Fruit fly (Drosophila melanogaster) whole organism, embryonic: Measurements from ENCODE around the gene POLDIP2.
A peak's percentile ranks its signal among the peaks of the same experiment; 100 is the strongest.

ENCODE experiments used
- C15 ChIP-seq: fragments of 200-800 bp; sonication (Bioruptor generic); IDR thresholded peaks from 3 replicates; pipeline ENCODE4 v1.3.6; 2022; ENCODE audit warnings: missing biosample characterization, missing genetic modification characterization
- CG10267 ChIP-seq: fragments of 200-800 bp; sonication (Bioruptor generic); optimal IDR thresholded peaks from 2 replicates; lab custom pipeline; 2018; ENCODE audit warnings: missing biosample characterization, mild to moderate bottlenecking, missing genetic modification characterization, moderate library complexity
- CG10274 ChIP-seq: fragments of 200-800 bp; sonication (Bioruptor generic); optimal IDR thresholded peaks from 3 replicates; lab custom pipeline; 2017; ENCODE audit warnings: missing biosample characterization, mild to moderate bottlenecking, missing genetic modification characterization
- CG10959 ChIP-seq: fragments of 200-800 bp; sonication (Bioruptor generic); IDR thresholded peaks from 2 replicates; pipeline ENCODE4 v1.3.6; 2022; ENCODE audit warnings: missing biosample characterization, missing genetic modification characterization
- CG10979 ChIP-seq: fragments of 200-800 bp; sonication (Bioruptor generic); optimal IDR thresholded peaks from 2 replicates; lab custom pipeline; 2018; ENCODE audit warnings: missing biosample characterization, mild to moderate bottlenecking, missing genetic modification characterization, moderate library complexity
- CG12219 ChIP-seq: fragments of 200-800 bp; sonication (Bioruptor generic); optimal IDR thresholded peaks from 3 replicates; lab custom pipeline; 2018; ENCODE audit warnings: missing biosample characterization, mild to moderate bottlenecking, missing genetic modification characterization
- CG1602 ChIP-seq: fragments of 200-800 bp; sonication (Bioruptor generic); optimal IDR thresholded peaks from 3 replicates; lab custom pipeline; 2016; ENCODE audit warnings: missing biosample characterization, missing genetic modification characterization
- CG16815 ChIP-seq: fragments of 200-800 bp; sonication (Bioruptor generic); optimal IDR thresholded peaks from 3 replicates; lab custom pipeline; 2017; ENCODE audit warnings: missing biosample characterization, mild to moderate bottlenecking, missing genetic modification characterization
- CG16863 ChIP-seq: fragments of 200-800 bp; sonication (Bioruptor generic); optimal IDR thresholded peaks from 3 replicates; lab custom pipeline; 2016; ENCODE audit warnings: missing biosample characterization, missing genetic modification characterization
- CG17359 ChIP-seq: fragments of 200-800 bp; sonication (Bioruptor generic); optimal IDR thresholded peaks from 3 replicates; lab custom pipeline; 2018; ENCODE audit warnings: missing biosample characterization, mild to moderate bottlenecking, missing genetic modification characterization, moderate library complexity
- CG1792 ChIP-seq: fragments of 200-800 bp; sonication (Bioruptor generic); optimal IDR thresholded peaks from 2 replicates; lab custom pipeline; 2016; ENCODE audit warnings: missing biosample characterization, missing genetic modification characterization
- CG31365 ChIP-seq: fragments of 200-800 bp; sonication (Bioruptor generic); optimal IDR thresholded peaks from 2 replicates; lab custom pipeline; 2018; ENCODE audit warnings: missing biosample characterization, mild to moderate bottlenecking, missing genetic modification characterization
- CG3163 ChIP-seq: fragments of 200-800 bp; sonication (Bioruptor generic); optimal IDR thresholded peaks from 3 replicates; lab custom pipeline; 2016; ENCODE audit warnings: missing biosample characterization, missing genetic modification characterization
- CG32532 ChIP-seq: fragments of 200-800 bp; sonication (Bioruptor generic); IDR thresholded peaks from 2 replicates; pipeline ENCODE4 v1.3.6; 2022; ENCODE audit warnings: missing biosample characterization, missing genetic modification characterization
- CG4360 ChIP-seq: fragments of 200-800 bp; sonication (Bioruptor generic); IDR thresholded peaks from 2 replicates; pipeline ENCODE4 v1.3.6; 2022; ENCODE audit warnings: missing biosample characterization, missing genetic modification characterization
- CG4854 ChIP-seq: fragments of 200-800 bp; sonication (Bioruptor generic); optimal IDR thresholded peaks from 2 replicates; lab custom pipeline; 2016; ENCODE audit warnings: missing biosample characterization, missing genetic modification characterization, inconsistent platforms
- CG7987 ChIP-seq: fragments of 200-800 bp; sonication (Bioruptor generic); optimal IDR thresholded peaks from 2 replicates; lab custom pipeline; 2018; ENCODE audit warnings: missing biosample characterization, mild to moderate bottlenecking, missing genetic modification characterization, moderate library complexity
- CG9876 ChIP-seq: fragments of 200-800 bp; sonication (Bioruptor generic); optimal IDR thresholded peaks from 2 replicates; lab custom pipeline; 2016; ENCODE audit warnings: missing biosample characterization, missing genetic modification characterization
- D ChIP-seq, 2 experiments: fragments of 200-800 bp in 1 of 2; fragments of >200 bp in 1 of 2; sonication (Bioruptor generic) in 1 of 2; optimal IDR thresholded peaks; 2 replicates in 1 of 2; 3 replicates in 1 of 2; lab custom pipeline; 2017; ENCODE audit warnings: mild to moderate bottlenecking in 1 of 2, missing biosample characterization in 1 of 2, missing genetic modification characterization in 1 of 2, missing genetic modification reagents in 1 of 2
- D19A ChIP-seq: fragments of 200-800 bp; optimal IDR thresholded peaks from 3 replicates; lab custom pipeline; 2019; ENCODE audit warnings: missing biosample characterization, mild to moderate bottlenecking, missing genetic modification characterization, moderate library complexity
- Dad ChIP-seq: fragments of 200-800 bp; sonication (Bioruptor generic); optimal IDR thresholded peaks from 3 replicates; lab custom pipeline; 2016; ENCODE audit warnings: missing biosample characterization, missing genetic modification characterization
- E2f1 ChIP-seq: fragments of 200-800 bp; sonication (Bioruptor generic); IDR thresholded peaks from 2 replicates; pipeline ENCODE4 v1.3.6; 2022; ENCODE audit warnings: missing biosample characterization, missing genetic modification characterization
- H15 ChIP-seq: fragments of 200-800 bp; sonication (Bioruptor generic); IDR thresholded peaks from 3 replicates; pipeline ENCODE4 v1.3.6; 2022; ENCODE audit warnings: missing biosample characterization, missing genetic modification characterization
- HLHmδ ChIP-seq: fragments of 200-800 bp; sonication (Bioruptor generic); optimal IDR thresholded peaks from 2 replicates; lab custom pipeline; 2018; ENCODE audit warnings: missing biosample characterization, mild to moderate bottlenecking, missing genetic modification characterization, moderate library complexity
- Hey ChIP-seq: fragments of 200-800 bp; sonication (Bioruptor generic); optimal IDR thresholded peaks from 3 replicates; lab custom pipeline; 2018; ENCODE audit warnings: missing biosample characterization, mild to moderate bottlenecking, missing genetic modification characterization
- NK7.1 ChIP-seq: fragments of 200-800 bp; sonication (Bioruptor generic); optimal IDR thresholded peaks from 3 replicates; lab custom pipeline; 2016; ENCODE audit warnings: missing biosample characterization, missing genetic modification characterization
- Nf-YB ChIP-seq: fragments of 200-800 bp; sonication (Bioruptor generic); optimal IDR thresholded peaks from 3 replicates; lab custom pipeline; 2019; ENCODE audit warnings: missing biosample characterization, mild to moderate bottlenecking, missing genetic modification characterization, moderate library complexity
- Rfx ChIP-seq: fragments of 200-800 bp; sonication (Bioruptor generic); IDR thresholded peaks from 2 replicates; pipeline ENCODE4 v1.3.6; 2022; ENCODE audit warnings: missing biosample characterization, missing genetic modification characterization
- Side ChIP-seq: fragments of 200-800 bp; sonication (Bioruptor generic); optimal IDR thresholded peaks from 2 replicates; lab custom pipeline; 2016; ENCODE audit warnings: missing biosample characterization, missing genetic modification characterization
- Sin3A ChIP-seq: fragments of >200 bp; optimal IDR thresholded peaks from 2 replicates; lab custom pipeline; 2018
- Sry-δ ChIP-seq: fragments of 200-800 bp; sonication (Bioruptor generic); optimal IDR thresholded peaks from 2 replicates; lab custom pipeline; 2016; ENCODE audit warnings: missing biosample characterization, missing genetic modification characterization
- Tbp ChIP-seq: fragments of >200 bp; optimal IDR thresholded peaks from 2 replicates; lab custom pipeline; 2018; ENCODE audit warnings: missing biosample characterization, missing genetic modification characterization
- Usf ChIP-seq: fragments of 200-800 bp; sonication (Bioruptor generic); optimal IDR thresholded peaks from 2 replicates; lab custom pipeline; 2017; ENCODE audit warnings: missing genotype, missing biosample characterization, missing genetic modification characterization
- ase ChIP-seq: fragments of 200-800 bp; sonication (Bioruptor generic); IDR thresholded peaks from 3 replicates; pipeline ENCODE4 v1.3.6; 2022; ENCODE audit warnings: missing biosample characterization, missing genetic modification characterization
- ato ChIP-seq: fragments of 200-800 bp; sonication (Bioruptor generic); IDR thresholded peaks from 2 replicates; pipeline ENCODE4 v1.3.6; 2022; ENCODE audit warnings: missing biosample characterization, missing genetic modification characterization; ENCODE audit not compliant: partially characterized antibody
- dm ChIP-seq: fragments of 200-800 bp; sonication (Bioruptor generic); optimal IDR thresholded peaks from 3 replicates; lab custom pipeline; 2016; ENCODE audit warnings: missing biosample characterization, missing genetic modification characterization
- dmrt11E ChIP-seq: fragments of 200-800 bp; sonication (Bioruptor generic); optimal IDR thresholded peaks from 3 replicates; lab custom pipeline; 2018; ENCODE audit warnings: missing biosample characterization, mild to moderate bottlenecking, missing genetic modification characterization, moderate library complexity
- esg ChIP-seq: fragments of 200-800 bp; sonication (Bioruptor generic); conservative IDR thresholded peaks from 2 replicates; pipeline ENCODE4 v1.3.6; 2022; ENCODE audit warnings: missing biosample characterization, missing genetic modification characterization
- fru ChIP-seq: fragments of >200 bp; optimal IDR thresholded peaks from 2 replicates; lab custom pipeline; 2017
- gfzf ChIP-seq: fragments of 200-800 bp; sonication (Bioruptor generic); optimal IDR thresholded peaks from 2 replicates; lab custom pipeline; 2016; ENCODE audit warnings: missing biosample characterization, mild to moderate bottlenecking, missing genetic modification characterization, moderate library complexity
- nau ChIP-seq: fragments of 200-800 bp; sonication (Bioruptor generic); optimal IDR thresholded peaks from 3 replicates; lab custom pipeline; 2017; ENCODE audit warnings: missing biosample characterization, mild to moderate bottlenecking, missing genetic modification characterization, missing genetic modification reagents
- org-1 ChIP-seq: fragments of 200-800 bp; sonication (Bioruptor generic); optimal IDR thresholded peaks from 2 replicates; lab custom pipeline; 2017; ENCODE audit warnings: missing biosample characterization, missing genetic modification characterization
- pfk ChIP-seq: fragments of 200-800 bp; sonication (Bioruptor generic); optimal IDR thresholded peaks from 2 replicates; lab custom pipeline; 2018; ENCODE audit warnings: missing biosample characterization, mild to moderate bottlenecking, missing genetic modification characterization, moderate library complexity
- sc ChIP-seq, 3 experiments: fragments of >200 bp in 2 of 3; fragments of 200-800 bp in 1 of 3; sonication (Bioruptor generic) in 1 of 3; optimal IDR thresholded peaks; 2 replicates in 2 of 3; 3 replicates in 1 of 3; lab custom pipeline; 2017; ENCODE audit warnings: mild to moderate bottlenecking in 1 of 3, missing biosample characterization in 1 of 3, missing genetic modification characterization in 1 of 3, missing genetic modification reagents in 1 of 3
- scrt ChIP-seq: fragments of 200-800 bp; sonication (Bioruptor generic); optimal IDR thresholded peaks from 2 replicates; lab custom pipeline; 2018; ENCODE audit warnings: missing biosample characterization, mild to moderate bottlenecking, missing genetic modification characterization, moderate library complexity
- sd ChIP-seq: fragments of 200-800 bp; sonication (Bioruptor generic); optimal IDR thresholded peaks from 3 replicates; lab custom pipeline; 2018; ENCODE audit warnings: missing biosample characterization, mild to moderate bottlenecking, missing genetic modification characterization, moderate library complexity
- sim ChIP-seq: fragments of 200-800 bp; sonication (Bioruptor generic); IDR thresholded peaks from 2 replicates; pipeline ENCODE4 v1.3.6; 2022; ENCODE audit warnings: missing biosample characterization, missing genetic modification characterization
- slp2 ChIP-seq: fragments of 200-800 bp; sonication (Bioruptor generic); optimal IDR thresholded peaks from 2 replicates; lab custom pipeline; 2016; ENCODE audit warnings: missing biosample characterization, missing genetic modification characterization
- tna ChIP-seq: fragments of 200-800 bp; sonication (Bioruptor generic); IDR thresholded peaks from 2 replicates; pipeline ENCODE4 v1.3.6; 2022; ENCODE audit warnings: missing biosample characterization, missing genetic modification characterization; ENCODE audit not compliant: partially characterized antibody
- zf30C ChIP-seq: fragments of 200-800 bp; sonication (Bioruptor generic); optimal IDR thresholded peaks from 3 replicates; lab custom pipeline; 2018; ENCODE audit warnings: missing biosample characterization, mild to moderate bottlenecking, missing genetic modification characterization

POLDIP2 gene

DNA sequence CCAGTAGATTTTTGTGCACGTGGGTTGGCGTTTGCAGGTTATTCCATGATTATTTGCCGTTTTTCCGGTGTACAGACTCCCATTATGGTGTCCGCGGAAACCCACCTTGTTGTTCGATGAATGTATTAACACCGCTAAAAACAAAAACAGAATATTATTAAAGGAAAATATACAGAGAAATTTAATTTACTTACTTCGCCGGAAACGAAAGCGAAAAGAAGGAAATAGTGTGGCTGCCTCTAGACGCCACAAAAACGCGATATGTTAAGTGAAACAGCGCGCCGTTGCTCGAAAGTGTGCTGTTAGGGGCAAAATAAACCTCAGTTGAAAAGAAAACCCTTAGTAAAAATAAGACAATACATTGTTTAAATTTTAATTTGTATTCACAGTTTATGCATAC, 703 bp upstream of the POLDIP2 start, which contains the start of gene RpL35A (continued):
- no peak for TF ChIP-seq sd (tag; lab: Kevin White, UChicago)
- TF ChIP-seq sim = 0 out of 2 replicates have a peak, but pooled peaks have one; percentile 28
- TF ChIP-seq CG3163 (GFP tag; lab: Kevin White, UChicago) = no peak
- no peak for TF ChIP-seq D19A (tag; lab: Kevin White, UChicago)
- peak; percentile 57 for TF ChIP-seq slp2 (GFP tag; lab: Kevin White, UChicago)
- no peak for TF ChIP-seq CG10959 (GFP tag; lab: Robert Waterston, UW)
- TF ChIP-seq sc (optimal IDR thresholded peaks at IDR 0.05; lab: Kevin White, UChicago) = no peak
- peak; percentile 31 for TF ChIP-seq sc (GFP tag; optimal IDR thresholded peaks at IDR 0.05; lab: Kevin White, UChicago)
- peak; percentile 45 for TF ChIP-seq CG1792 (GFP tag; lab: Kevin White, UChicago)
- TF ChIP-seq C15 = no peak
- TF ChIP-seq CG9876 (GFP tag; lab: Kevin White, UChicago) = peak; percentile 42
- peak; percentile 61 for TF ChIP-seq dmrt11E (tag; lab: Kevin White, UChicago)
- peak; percentile 6 for TF ChIP-seq CG1602
- peak; percentile 89 for TF ChIP-seq dm (GFP tag; lab: Kevin White, UChicago)
- TF ChIP-seq ase = peak; percentile 34; the same call in 1 of the 3 replicates
- TF ChIP-seq Sin3A (lab: Kevin White, UChicago) = peak; percentile 5
- TF ChIP-seq CG10267 = peak; percentile 67
- TF ChIP-seq CG32532 (GFP tag; lab: Robert Waterston, UW) = peak; percentile 73
- TF ChIP-seq zf30C = peak; percentile 58
- no peak for TF ChIP-seq D (optimal IDR thresholded peaks at IDR 0.05; lab: Kevin White, UChicago)
- TF ChIP-seq D (GFP tag; optimal IDR thresholded peaks at IDR 0.05; lab: Kevin White, UChicago) = peak; percentile 63
- TF ChIP-seq ato (GFP tag; lab: Robert Waterston, UW) = no peak
- no peak for TF ChIP-seq Tbp (GFP tag; lab: Kevin White, UChicago)
- TF ChIP-seq E2f1 (GFP tag; lab: Robert Waterston, UW) = peak; percentile 49; the same call in 1 of the 2 replicates
- TF ChIP-seq pfk = peak; percentile 79
- 0 out of 3 replicates have a peak, but pooled peaks have one; percentile 9 for TF ChIP-seq H15 (GFP tag; lab: Robert Waterston, UW)
- peak; percentile 44 for TF ChIP-seq Hey (tag; lab: Kevin White, UChicago)
- no peak for TF ChIP-seq Usf (GFP tag; lab: Kevin White, UChicago)
- peak; percentile 27 for TF ChIP-seq CG16863 (GFP tag; lab: Kevin White, UChicago)
- TF ChIP-seq CG31365 (tag; lab: Kevin White, UChicago) = peak; percentile 61
- peak; percentile 67 for TF ChIP-seq CG17359 (tag; lab: Kevin White, UChicago)
- peak; percentile 83 for TF ChIP-seq scrt (GFP tag; lab: Kevin White, UChicago)
- no peak for TF ChIP-seq nau (GFP tag; lab: Kevin White, UChicago)
- TF ChIP-seq Side (GFP tag; lab: Kevin White, UChicago) = peak; percentile 74
- TF ChIP-seq CG4360 = no peak
- TF ChIP-seq gfzf = peak; percentile 87
- TF ChIP-seq fru (lab: Kevin White, UChicago) = no peak
- peak; percentile 54 for TF ChIP-seq org-1
- TF ChIP-seq NK7.1 = peak; percentile 50
- peak; percentile 60 for TF ChIP-seq CG10979 (tag; lab: Kevin White, UChicago)
- peak; percentile 94 for TF ChIP-seq CG7987
- no peak for TF ChIP-seq tna
- TF ChIP-seq Dad = peak; percentile 81
- TF ChIP-seq CG16815 (GFP tag; lab: Kevin White, UChicago) = no peak
- peak; percentile 74 for TF ChIP-seq CG12219 (GFP tag; lab: Kevin White, UChicago)
- peak; percentile 61 for TF ChIP-seq Nf-YB (GFP tag; lab: Kevin White, UChicago)
- TF ChIP-seq Rfx = peak; percentile 73
- no peak for TF ChIP-seq esg
- peak; percentile 43 for TF ChIP-seq Sry-δ (GFP tag; lab: Kevin White, UChicago)
- peak; percentile 72 for TF ChIP-seq CG4854 (GFP tag; lab: Kevin White, UChicago)
- peak; percentile 89 for TF ChIP-seq HLHmδ (GFP tag; lab: Kevin White, UChicago)
- peak; percentile 65 for TF ChIP-seq CG10274 (GFP tag; lab: Kevin White, UChicago)
